Worm (Caenorhabditis elegans) whole organism, midembryonic: Measurements from ENCODE around the gene clhm-1.
A peak's percentile ranks its signal among the peaks of the same experiment; 100 is the strongest.

ENCODE experiments used
- T22C8.4 ChIP-seq: fragments of 200-800 bp; sonication (Bioruptor generic); IDR thresholded peaks from 2 replicates; pipeline ENCODE4 v1.3.6; 2022; ENCODE audit warnings: missing genetic modification characterization, missing compliant biosample characterization
- cog-1 ChIP-seq: sonication (generic microtip); optimal IDR thresholded peaks from 2 replicates; lab custom pipeline; 2016; ENCODE audit warnings: missing genetic modification characterization, missing compliant biosample characterization
- flt-1 ChIP-seq: fragments of 200-800 bp; sonication (Bioruptor generic); IDR thresholded peaks from 2 replicates; pipeline ENCODE4 v1.3.6; 2022; ENCODE audit warnings: missing genetic modification characterization, missing compliant biosample characterization
- klf-2 ChIP-seq: fragments of 200-800 bp; sonication (Bioruptor generic); conservative IDR thresholded peaks from 2 replicates; pipeline ENCODE4 v1.3.6; 2022; ENCODE audit warnings: missing genetic modification reagents, missing genetic modification characterization, missing compliant biosample characterization
- med-1 ChIP-seq: sonication (generic microtip); optimal IDR thresholded peaks from 2 replicates; lab custom pipeline; 2017; ENCODE audit warnings: missing genetic modification characterization, mild to moderate bottlenecking, missing compliant biosample characterization, antibody characterized with exemption, missing genetic modification reagents; ENCODE audit not compliant: insufficient read depth
- ref-1 ChIP-seq: fragments of 200-800 bp; sonication (Bioruptor generic); conservative IDR thresholded peaks from 2 replicates; pipeline ENCODE4 v1.3.6; 2022; ENCODE audit warnings: missing genetic modification reagents, missing genetic modification characterization, missing compliant biosample characterization
- tab-1 ChIP-seq: fragments of 200-800 bp; sonication (Bioruptor generic); IDR thresholded peaks from 2 replicates; pipeline ENCODE4 v1.3.6; 2022; ENCODE audit warnings: missing genetic modification characterization, missing compliant biosample characterization
- ztf-23 ChIP-seq: fragments of 200-800 bp; sonication (Bioruptor generic); IDR thresholded peaks from 2 replicates; pipeline ENCODE4 v1.3.6; 2022; ENCODE audit warnings: missing genetic modification reagents, missing genetic modification characterization, missing compliant biosample characterization
- ztf-29 ChIP-seq: fragments of 200-800 bp; sonication (Bioruptor generic); IDR thresholded peaks from 2 replicates; pipeline ENCODE4 v1.3.6; 2022; ENCODE audit warnings: missing genetic modification reagents, missing genetic modification characterization, missing compliant biosample characterization

The clhm-1 gene

ce11 chrII:6830923-6831322 is 39.9 kb downstream of the clhm-1 start:
- 0 out of 2 replicates have a peak, but pooled peaks have one; percentile 47 for TF ChIP-seq ztf-23
- no peak for TF ChIP-seq klf-2
- TF ChIP-seq tab-1, result peak; percentile 66; the same call in 1 of the 2 replicates

- TF ChIP-seq flt-1 (GFP tag; lab: Robert Waterston, UW), result no peak
- no peak for TF ChIP-seq ref-1 (GFP tag; lab: Robert Waterston, UW)
- no peak for TF ChIP-seq tab-1
- no peak for TF ChIP-seq T22C8.4
- no peak for TF ChIP-seq ztf-29
Observed at ce11 chrII:6830012-6830411, 40.8 kb downstream of the clhm-1 start.

ce11 chrII:6829108-6829507 is 41.7 kb downstream of the clhm-1 start:
- TF ChIP-seq cog-1 (tag; lab: Kevin White, UChicago) (no peak), T22C8.4 (no peak), klf-2 (no peak), ztf-29 (no peak), flt-1 (GFP tag; lab: Robert Waterston, UW) (no peak), tab-1 (no peak), ref-1 (GFP tag; lab: Robert Waterston, UW) (no peak), ztf-23 (no peak), med-1 (GFP tag; lab: Kevin White, UChicago) (no peak)

ce11 chrII:6828073-6828900 is 42.5 kb downstream of the clhm-1 start:
- TF ChIP-seq T22C8.4 (no peak), ztf-29 (no peak), tab-1 (no peak), klf-2 (no peak), cog-1 (tag; lab: Kevin White, UChicago) (no peak), flt-1 (GFP tag; lab: Robert Waterston, UW) (no peak), ref-1 (GFP tag; lab: Robert Waterston, UW) (no peak), ztf-23 (no peak), med-1 (GFP tag; lab: Kevin White, UChicago) (no peak)

ce11 chrII:6827388-6827787 is 43.4 kb downstream of the clhm-1 start:
- TF ChIP-seq med-1 (GFP tag; lab: Kevin White, UChicago) (no peak), cog-1 (tag; lab: Kevin White, UChicago) (no peak), ztf-23 (no peak), flt-1 (GFP tag; lab: Robert Waterston, UW) (0 out of 2 replicates have a peak, but pooled peaks have one; percentile 10), ref-1 (GFP tag; lab: Robert Waterston, UW) (no peak)

ce11 chrII:6826726-6827125 is 44.1 kb downstream of the clhm-1 start:
- TF ChIP-seq ztf-29 (no peak), klf-2 (no peak), ref-1 (GFP tag; lab: Robert Waterston, UW) (no peak), ztf-23 (no peak), tab-1 (no peak), cog-1 (tag; lab: Kevin White, UChicago) (no peak), flt-1 (GFP tag; lab: Robert Waterston, UW) (no peak), med-1 (GFP tag; lab: Kevin White, UChicago) (no peak), T22C8.4 (no peak)

ce11 chrII:6825732-6826131 is 45.1 kb downstream of the clhm-1 start:
- TF ChIP-seq ztf-23 (no peak), med-1 (GFP tag; lab: Kevin White, UChicago) (no peak), tab-1 (no peak), cog-1 (tag; lab: Kevin White, UChicago) (peak; percentile 77), ztf-29 (0 out of 2 replicates have a peak, but pooled peaks have one; percentile 44), flt-1 (GFP tag; lab: Robert Waterston, UW) (no peak), ref-1 (GFP tag; lab: Robert Waterston, UW) (no peak), klf-2 (no peak)

ce11 chrII:6824524-6824923 is 46.3 kb downstream of the clhm-1 start:
- no peak for TF ChIP-seq tab-1
- no peak for TF ChIP-seq cog-1 (tag; lab: Kevin White, UChicago)
- TF ChIP-seq T22C8.4, result no peak
- TF ChIP-seq ztf-29, result no peak
- no peak for TF ChIP-seq ztf-23
- TF ChIP-seq ref-1 (GFP tag; lab: Robert Waterston, UW), result no peak

- TF ChIP-seq ztf-29 (no peak), tab-1 (no peak), klf-2 (no peak), cog-1 (tag; lab: Kevin White, UChicago) (no peak), ztf-23 (no peak), T22C8.4 (no peak), flt-1 (GFP tag; lab: Robert Waterston, UW) (no peak), med-1 (GFP tag; lab: Kevin White, UChicago) (no peak), ref-1 (GFP tag; lab: Robert Waterston, UW) (no peak)
Observed at ce11 chrII:6823912-6824311, 46.9 kb downstream of the clhm-1 start.

- no peak for TF ChIP-seq ref-1 (GFP tag; lab: Robert Waterston, UW)
- TF ChIP-seq cog-1 (tag; lab: Kevin White, UChicago), result peak; percentile 42
Observed at ce11 chrII:6823233-6823632, 47.6 kb downstream of the clhm-1 start.

ce11 chrII:6822347-6822746 is 48.5 kb downstream of the clhm-1 start:
- TF ChIP-seq cog-1 (tag; lab: Kevin White, UChicago), result no peak
- no peak for TF ChIP-seq klf-2
- no peak for TF ChIP-seq T22C8.4
- TF ChIP-seq med-1 (GFP tag; lab: Kevin White, UChicago), result no peak
- no peak for TF ChIP-seq ztf-23
- no peak for TF ChIP-seq tab-1
- no peak for TF ChIP-seq flt-1 (GFP tag; lab: Robert Waterston, UW)
- TF ChIP-seq ztf-29, result no peak
- no peak for TF ChIP-seq ref-1 (GFP tag; lab: Robert Waterston, UW)
